Fruit fly (Drosophila melanogaster): ENCODE results near the gene mtDNA-helicase.
A peak's percentile ranks its signal among the peaks of the same experiment; 100 is the strongest.

Gene mtDNA-helicase

DNA sequence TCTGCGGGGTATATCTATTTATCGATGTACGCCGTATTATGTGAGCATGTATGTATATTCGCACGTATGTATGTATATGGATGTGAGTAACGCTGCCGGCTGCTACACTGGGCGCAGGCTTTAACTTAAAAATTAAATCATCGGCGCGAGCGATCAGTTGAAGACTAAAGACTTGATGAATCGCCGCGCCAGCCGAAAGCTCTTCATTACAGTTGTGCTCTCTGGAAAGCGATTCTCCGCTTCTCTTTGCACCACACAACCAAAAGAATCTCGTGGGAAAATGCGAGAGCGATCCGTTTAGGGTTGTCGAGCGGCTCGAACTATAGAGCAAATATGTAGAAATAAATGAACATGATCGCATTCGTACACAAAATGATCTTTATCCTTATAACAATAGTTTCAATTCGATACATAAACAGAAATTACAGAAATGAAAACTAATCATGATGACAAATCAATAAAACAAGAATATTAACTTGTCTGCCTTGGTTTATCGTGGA is 15.3 kb upstream of the mtDNA-helicase start, which contains the start of gene CG13124 (continued):
- TF ChIP-seq PHDP (tag; optimal IDR thresholded peaks at IDR 0.05) (peak; percentile 50), CG2129 (GFP tag; IDR thresholded peaks at IDR 0.05; ENCODE audit: partially characterized antibody) (no peak), btn (GFP tag; optimal IDR thresholded peaks at IDR 0.05) (no peak), hkb (optimal IDR thresholded peaks at IDR 0.05) (no peak), hkb (GFP tag; IDR thresholded peaks at IDR 0.05) (peak; percentile 24), CG2678 (tag; optimal IDR thresholded peaks at IDR 0.05) (peak; percentile 43), kay (GFP tag; optimal IDR thresholded peaks at IDR 0.05) (peak; percentile 43), CG13424 (tag; optimal IDR thresholded peaks at IDR 0.05) (peak; percentile 40), CG34422 (GFP tag; IDR thresholded peaks at IDR 0.05) (no peak; the same call in 2 of the 3 replicates), Aef1 (GFP tag; IDR thresholded peaks at IDR 0.05) (no peak), CG6765 (GFP tag; optimal IDR thresholded peaks at IDR 0.05) (peak; percentile 54), CG14014 (GFP tag; IDR thresholded peaks at IDR 0.05) (peak; percentile 24; the same call in 1 of the 2 replicates), CG13287 (GFP tag; IDR thresholded peaks at IDR 0.05; ENCODE audit: partially characterized antibody) (peak; percentile 44), CG11695 (GFP tag; IDR thresholded peaks at IDR 0.05) (peak; percentile 23; the same call in 1 of the 3 replicates), dysf (GFP tag; IDR thresholded peaks at IDR 0.05) (peak; percentile 43; the same call in 2 of the 3 replicates), cas (GFP tag; IDR thresholded peaks at IDR 0.05) (no peak), CG17328 (GFP tag; IDR thresholded peaks at IDR 0.05) (peak; percentile 38; the same call in 1 of the 2 replicates), CG14965 (GFP tag; optimal IDR thresholded peaks at IDR 0.05; ENCODE audit: borderline replicate concordance) (no peak), ATbp (GFP tag; optimal IDR thresholded peaks at IDR 0.05) (peak; percentile 16), CG11696 (GFP tag; IDR thresholded peaks at IDR 0.05) (no peak), Doc2 (GFP tag; IDR thresholded peaks at IDR 0.05) (no peak), so (GFP tag; IDR thresholded peaks at IDR 0.05) (peak; percentile 61; the same call in 1 of the 3 replicates), CG15479 (GFP tag; optimal IDR thresholded peaks at IDR 0.05) (no peak), Dref (GFP tag; IDR thresholded peaks at IDR 0.05) (no peak), CG15269 (tag; optimal IDR thresholded peaks at IDR 0.05) (peak; percentile 44), mirr (GFP tag; optimal IDR thresholded peaks at IDR 0.05) (peak; percentile 57), CG7987 (GFP tag; optimal IDR thresholded peaks at IDR 0.05) (no peak), lilli (GFP tag; optimal IDR thresholded peaks at IDR 0.05) (peak; percentile 59), Med (GFP tag) (peak; percentile 34), B-H2 (GFP tag; optimal IDR thresholded peaks at IDR 0.05) (peak; percentile 17), CG17385 (GFP tag; optimal IDR thresholded peaks at IDR 0.05) (peak; percentile 58), Rfx (GFP tag; IDR thresholded peaks at IDR 0.05) (peak; percentile 74), unc-4 (GFP tag; IDR thresholded peaks at IDR 0.05; ENCODE audit: partially characterized antibody) (0 out of 2 replicates have a peak, but pooled peaks have one; percentile 29), pb (GFP tag; optimal IDR thresholded peaks at IDR 0.05) (no peak), ssp (GFP tag; IDR thresholded peaks at IDR 0.05) (no peak), oc (tag; optimal IDR thresholded peaks at IDR 0.05) (no peak), CG30431 (GFP tag; optimal IDR thresholded peaks at IDR 0.05) (no peak), slbo (GFP tag; IDR thresholded peaks at IDR 0.05) (peak; percentile 49; the same call in 1 of the 2 replicates), her (GFP tag; optimal IDR thresholded peaks at IDR 0.05) (peak; percentile 21), Lim3 (GFP tag; IDR thresholded peaks at IDR 0.05) (no peak), ac (GFP tag; optimal IDR thresholded peaks at IDR 0.05) (no peak), phol (tag; optimal IDR thresholded peaks at IDR 0.05) (no peak)

Data from whole organism, embryonic.